Worm (Caenorhabditis elegans): ENCODE data around the gene F19H6.4.

DNA sequence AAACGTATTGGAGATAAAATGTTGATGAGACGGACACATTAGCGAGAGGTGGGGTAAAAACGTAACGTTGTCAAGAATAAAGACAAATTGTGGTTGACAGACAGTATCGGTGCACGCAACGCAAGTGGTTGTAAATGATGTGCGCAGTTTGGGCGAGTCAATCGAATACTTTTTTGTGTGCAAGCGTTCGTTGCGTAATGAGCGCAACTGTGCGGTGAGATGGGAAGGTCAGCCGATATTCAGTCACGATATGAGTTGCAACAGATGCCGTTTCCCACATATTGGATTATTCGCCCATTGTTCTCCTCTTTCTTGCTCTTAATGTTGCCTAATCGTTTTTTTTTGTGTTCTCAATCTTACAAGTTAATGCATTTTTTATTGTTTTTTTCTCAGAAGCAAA is 44.8 kb upstream of the F19H6.4 start, which contains the start of gene ceh-40:
- TF ChIP-seq zag-1 (tag; optimal IDR thresholded peaks at IDR 0.05) (no peak), ceh-16 (tag; optimal IDR thresholded peaks at IDR 0.05) (no peak), snpc-4 (tag; optimal IDR thresholded peaks at IDR 0.05) (no peak), unc-39 (tag; optimal IDR thresholded peaks at IDR 0.05) (no peak)
